Worm (Caenorhabditis elegans): ENCODE data around the gene dyf-17.

DNA sequence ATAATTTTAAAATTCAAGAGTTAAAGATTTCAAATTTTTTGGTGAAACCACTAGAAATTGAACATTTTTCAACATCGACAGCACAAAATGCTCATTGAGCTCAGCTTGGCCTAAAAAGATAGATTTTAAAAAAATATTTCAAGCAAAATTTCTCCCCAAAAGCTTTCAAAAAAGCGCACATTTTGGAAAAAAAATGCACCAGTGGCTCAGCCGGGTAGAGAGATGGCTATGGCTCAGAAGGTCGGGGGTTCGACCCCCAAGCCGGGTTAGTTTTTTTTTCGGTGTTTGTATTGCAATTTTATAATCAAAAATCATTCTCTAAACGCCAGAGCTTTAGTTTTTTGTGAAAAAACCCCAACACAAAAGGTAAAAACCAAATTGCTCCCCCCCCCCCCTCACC, 50.5 kb downstream of the dyf-17 start:
- TF ChIP-seq ztf-11 (tag; optimal IDR thresholded peaks at IDR 0.05) (no peak), zip-8 (tag; optimal IDR thresholded peaks at IDR 0.05) (no peak), unc-62 (GFP tag; optimal IDR thresholded peaks at IDR 0.05) (no peak), unc-39 (tag; optimal IDR thresholded peaks at IDR 0.05) (no peak), snpc-4 (tag; optimal IDR thresholded peaks at IDR 0.05) (no peak), hlh-1 (tag; optimal IDR thresholded peaks at IDR 0.05) (no peak), nhr-76 (tag; optimal IDR thresholded peaks at IDR 0.05) (no peak)
